Fruit fly (Drosophila melanogaster) whole organism, embryonic: Measurements from ENCODE around the gene PIG-C.

ENCODE experiments used
- Ada2b ChIP-seq: fragments of 200-800 bp; sonication (Bioruptor generic); IDR thresholded peaks from 2 replicates; pipeline ENCODE4 v1.3.6; 2022; ENCODE audit warnings: missing biosample characterization, missing genetic modification characterization
- BEAF-32 ChIP-seq: fragments of 200-800 bp; sonication (Bioruptor generic); optimal IDR thresholded peaks from 3 replicates; lab custom pipeline; 2017; ENCODE audit warnings: missing biosample characterization, missing genetic modification characterization, mild to moderate bottlenecking, moderate library complexity, missing genetic modification reagents
- CG16813 ChIP-seq: fragments of 200-800 bp; sonication (Bioruptor generic); IDR thresholded peaks from 3 replicates; pipeline ENCODE4 v1.3.6; 2022; ENCODE audit warnings: missing biosample characterization, missing genetic modification characterization; ENCODE audit not compliant: partially characterized antibody
- CG17328 ChIP-seq: fragments of 200-800 bp; sonication (Bioruptor generic); IDR thresholded peaks from 2 replicates; pipeline ENCODE4 v1.3.6; 2022; ENCODE audit warnings: missing biosample characterization, missing genetic modification characterization
- CG17361 ChIP-seq: fragments of 200-800 bp; sonication (Bioruptor generic); IDR thresholded peaks from 3 replicates; pipeline ENCODE4 v1.3.6; 2022; ENCODE audit warnings: missing biosample characterization, missing genetic modification characterization
- CG17829 ChIP-seq: fragments of 200-800 bp; optimal IDR thresholded peaks from 2 replicates; lab custom pipeline; 2019; ENCODE audit warnings: missing biosample characterization, mild to moderate bottlenecking, missing genetic modification characterization, moderate library complexity
- CG17912 ChIP-seq: fragments of 200-800 bp; sonication (Bioruptor generic); optimal IDR thresholded peaks from 2 replicates; lab custom pipeline; 2018; ENCODE audit warnings: missing biosample characterization, mild to moderate bottlenecking, missing genetic modification characterization
- CG18262 ChIP-seq: fragments of 200-800 bp; optimal IDR thresholded peaks from 3 replicates; lab custom pipeline; 2019; ENCODE audit warnings: missing biosample characterization, mild to moderate bottlenecking, missing genetic modification characterization, moderate library complexity
- CG18476 ChIP-seq: fragments of 200-800 bp; sonication (Bioruptor generic); optimal IDR thresholded peaks from 2 replicates; lab custom pipeline; 2016; ENCODE audit warnings: missing biosample characterization, mild to moderate bottlenecking, missing genetic modification characterization
- CG33557 ChIP-seq: fragments of 200-800 bp; sonication (Bioruptor generic); optimal IDR thresholded peaks from 2 replicates; lab custom pipeline; 2019; ENCODE audit warnings: missing biosample characterization, mild to moderate bottlenecking, missing genetic modification characterization, moderate library complexity
- CG4404 ChIP-seq: fragments of 200-800 bp; sonication (Bioruptor generic); IDR thresholded peaks from 2 replicates; pipeline ENCODE4 v1.3.6; 2022; ENCODE audit warnings: missing biosample characterization, missing genetic modification characterization
- CG4820 ChIP-seq: fragments of 200-800 bp; sonication (Bioruptor generic); optimal IDR thresholded peaks from 3 replicates; lab custom pipeline; 2016; ENCODE audit warnings: missing biosample characterization, missing genetic modification characterization
- CG6654 ChIP-seq: fragments of 200-800 bp; sonication (Bioruptor generic); optimal IDR thresholded peaks from 2 replicates; lab custom pipeline; 2017; ENCODE audit warnings: missing biosample characterization, mild to moderate bottlenecking, missing genetic modification characterization
- CG6689 ChIP-seq: fragments of 200-800 bp; sonication (Bioruptor generic); IDR thresholded peaks from 2 replicates; pipeline ENCODE4 v1.3.6; 2022; ENCODE audit warnings: missing biosample characterization, missing genetic modification characterization
- CG6854 ChIP-seq: fragments of 200-800 bp; sonication (Bioruptor generic); optimal IDR thresholded peaks from 3 replicates; lab custom pipeline; 2017; ENCODE audit warnings: missing biosample characterization, mild to moderate bottlenecking, missing genetic modification characterization
- CG7745 ChIP-seq: fragments of 200-800 bp; sonication (Bioruptor generic); optimal IDR thresholded peaks from 2 replicates; lab custom pipeline; 2018; ENCODE audit warnings: missing biosample characterization, mild to moderate bottlenecking, missing genetic modification characterization, moderate library complexity
- CG8359 ChIP-seq: fragments of 200-800 bp; sonication (Bioruptor generic); optimal IDR thresholded peaks from 2 replicates; lab custom pipeline; 2017; ENCODE audit warnings: missing biosample characterization, mild to moderate bottlenecking, missing genetic modification characterization, borderline replicate concordance
- CG8388 ChIP-seq: fragments of 200-800 bp; sonication (Bioruptor generic); optimal IDR thresholded peaks from 2 replicates; lab custom pipeline; 2019; ENCODE audit warnings: missing biosample characterization, mild to moderate bottlenecking, missing genetic modification characterization, moderate library complexity
- CTCF ChIP-seq: fragments of 200-800 bp; sonication (Bioruptor generic); optimal IDR thresholded peaks from 2 replicates; lab custom pipeline; 2017; ENCODE audit warnings: missing biosample characterization, mild to moderate bottlenecking, missing genetic modification characterization, moderate library complexity
- Chrac-16 ChIP-seq: fragments of 200-800 bp; sonication (Bioruptor generic); optimal IDR thresholded peaks from 3 replicates; lab custom pipeline; 2016; ENCODE audit warnings: missing biosample characterization, missing genetic modification characterization
- CrebB ChIP-seq: fragments of 200-800 bp; sonication (Bioruptor generic); optimal IDR thresholded peaks from 3 replicates; lab custom pipeline; 2018; ENCODE audit warnings: missing biosample characterization, mild to moderate bottlenecking, missing genetic modification characterization
- Drgx ChIP-seq: fragments of 200-800 bp; sonication (Bioruptor generic); IDR thresholded peaks from 2 replicates; pipeline ENCODE4 v1.3.6; 2022; ENCODE audit warnings: missing biosample characterization, missing genetic modification characterization
- HmgZ ChIP-seq: fragments of 200-800 bp; sonication (Bioruptor generic); optimal IDR thresholded peaks from 2 replicates; lab custom pipeline; 2018; ENCODE audit warnings: missing biosample characterization, mild to moderate bottlenecking, missing genetic modification characterization
- Kr ChIP-seq: fragments of 200-800 bp; sonication (Bioruptor generic); optimal IDR thresholded peaks from 2 replicates; lab custom pipeline; 2017; ENCODE audit warnings: missing biosample characterization, mild to moderate bottlenecking, missing genetic modification characterization
- Nf-YA ChIP-seq: fragments of 200-800 bp; sonication (Bioruptor generic); IDR thresholded peaks from 2 replicates; pipeline ENCODE4 v1.3.6; 2022; ENCODE audit warnings: missing biosample characterization, missing genetic modification characterization
- PHDP ChIP-seq: fragments of 200-800 bp; sonication (Bioruptor generic); optimal IDR thresholded peaks from 3 replicates; lab custom pipeline; 2018; ENCODE audit warnings: missing biosample characterization, mild to moderate bottlenecking, missing genetic modification characterization, moderate library complexity
- Sin3A ChIP-seq: fragments of >200 bp; optimal IDR thresholded peaks from 2 replicates; lab custom pipeline; 2018
- bigmax ChIP-seq: fragments of 200-800 bp; sonication (Bioruptor generic); optimal IDR thresholded peaks from 2 replicates; lab custom pipeline; 2018; ENCODE audit warnings: missing biosample characterization, mild to moderate bottlenecking, missing genetic modification characterization
- corto ChIP-seq: fragments of 200-800 bp; sonication (Bioruptor generic); optimal IDR thresholded peaks from 2 replicates; lab custom pipeline; 2016; ENCODE audit warnings: missing biosample characterization, mild to moderate bottlenecking, missing genetic modification characterization, moderate library complexity
- crc ChIP-seq: fragments of 200-800 bp; sonication (Bioruptor generic); optimal IDR thresholded peaks from 2 replicates; lab custom pipeline; 2016; ENCODE audit warnings: missing biosample characterization, missing genetic modification characterization
- eyg ChIP-seq: fragments of 200-800 bp; sonication (Bioruptor generic); optimal IDR thresholded peaks from 3 replicates; lab custom pipeline; 2016; ENCODE audit warnings: missing biosample characterization, missing genetic modification characterization
- fd102C ChIP-seq: fragments of 200-800 bp; sonication (Bioruptor generic); optimal IDR thresholded peaks from 2 replicates; lab custom pipeline; 2018; ENCODE audit warnings: missing biosample characterization, mild to moderate bottlenecking, missing genetic modification characterization, moderate library complexity
- h ChIP-seq: fragments of >200 bp; optimal IDR thresholded peaks from 2 replicates; lab custom pipeline; 2017
- hbn ChIP-seq: fragments of 200-800 bp; sonication (Bioruptor generic); IDR thresholded peaks from 2 replicates; pipeline ENCODE4 v1.3.6; 2022; ENCODE audit warnings: missing biosample characterization, missing genetic modification characterization; ENCODE audit not compliant: partially characterized antibody
- hkb ChIP-seq, 2 experiments: fragments of 200-800 bp in 1 of 2; fragments of >200 bp in 1 of 2; sonication (Bioruptor generic) in 1 of 2; IDR thresholded peaks in 1 of 2; optimal IDR thresholded peaks in 1 of 2; 2 replicates each; pipeline versions ENCODE4 v1.3.6 to Lab custom; 2017 to 2022; ENCODE audit warnings: missing biosample characterization in 1 of 2, missing genetic modification characterization in 1 of 2
- insv ChIP-seq, 2 experiments: fragments of 200-800 bp; sonication (Bioruptor generic); optimal IDR thresholded peaks; 3 replicates each; lab custom pipeline; 2016 to 2018; ENCODE audit warnings: missing biosample characterization in 2 of 2, missing genetic modification characterization in 2 of 2
- ken ChIP-seq: fragments of 200-800 bp; sonication (Bioruptor generic); IDR thresholded peaks from 3 replicates; pipeline ENCODE4 v1.3.6; 2022; ENCODE audit warnings: missing biosample characterization, missing genetic modification characterization
- lab ChIP-seq: fragments of 200-800 bp; sonication (Bioruptor generic); optimal IDR thresholded peaks from 3 replicates; lab custom pipeline; 2017; ENCODE audit warnings: missing biosample characterization, missing genetic modification characterization, mild to moderate bottlenecking, moderate library complexity, missing genetic modification reagents
- lmd ChIP-seq: fragments of 200-800 bp; sonication (Bioruptor generic); IDR thresholded peaks from 2 replicates; pipeline ENCODE4 v1.3.6; 2022; ENCODE audit warnings: missing biosample characterization, missing genetic modification characterization
- prd ChIP-seq, 3 experiments: fragments of >200 bp in 2 of 3; fragments of 200-800 bp in 1 of 3; sonication (Bioruptor generic) in 1 of 3; optimal IDR thresholded peaks in 2 of 3; IDR thresholded peaks in 1 of 3; 2 replicates in 2 of 3; 3 replicates in 1 of 3; pipeline versions ENCODE4 v1.3.6 to Lab custom; 2017 to 2022; ENCODE audit warnings: missing biosample characterization in 1 of 3, missing genetic modification characterization in 1 of 3
- psq ChIP-seq: fragments of 200-800 bp; sonication (Bioruptor generic); optimal IDR thresholded peaks from 2 replicates; lab custom pipeline; 2017; ENCODE audit warnings: missing biosample characterization, missing genetic modification characterization
- pzg ChIP-seq: fragments of 200-800 bp; sonication (Bioruptor generic); optimal IDR thresholded peaks from 3 replicates; lab custom pipeline; 2018; ENCODE audit warnings: missing biosample characterization, mild to moderate bottlenecking, missing genetic modification characterization, moderate library complexity
- so ChIP-seq: fragments of 200-800 bp; sonication (Bioruptor generic); IDR thresholded peaks from 3 replicates; pipeline ENCODE4 v1.3.6; 2022; ENCODE audit warnings: missing biosample characterization, missing genetic modification characterization
- tll ChIP-seq, 2 experiments: fragments of 200-800 bp in 1 of 2; fragments of >200 bp in 1 of 2; sonication (Bioruptor generic) in 1 of 2; optimal IDR thresholded peaks; 2 replicates each; lab custom pipeline; 2017 to 2019; ENCODE audit warnings: missing biosample characterization in 2 of 2, missing genetic modification characterization in 2 of 2, mild to moderate bottlenecking in 1 of 2, moderate library complexity in 1 of 2
- tx ChIP-seq: fragments of 200-800 bp; sonication (Bioruptor generic); optimal IDR thresholded peaks from 2 replicates; lab custom pipeline; 2016; ENCODE audit warnings: missing biosample characterization, missing genetic modification characterization
- unc-4 ChIP-seq: fragments of 200-800 bp; sonication (Bioruptor generic); IDR thresholded peaks from 2 replicates; pipeline ENCODE4 v1.3.6; 2022; ENCODE audit warnings: missing biosample characterization, missing genetic modification characterization; ENCODE audit not compliant: partially characterized antibody
- usp ChIP-seq: fragments of >200 bp; optimal IDR thresholded peaks from 2 replicates; lab custom pipeline; 2017; ENCODE audit warnings: missing biosample characterization, missing genetic modification characterization
- vnd ChIP-seq: fragments of 200-800 bp; sonication (Bioruptor generic); IDR thresholded peaks from 3 replicates; pipeline ENCODE4 v1.3.6; 2022; ENCODE audit warnings: missing biosample characterization, missing genetic modification characterization; ENCODE audit not compliant: partially characterized antibody
- zen ChIP-seq: fragments of 200-800 bp; sonication (Bioruptor generic); optimal IDR thresholded peaks from 3 replicates; lab custom pipeline; 2018; ENCODE audit warnings: missing biosample characterization, mild to moderate bottlenecking, missing genetic modification characterization, moderate library complexity
- zfh1 ChIP-seq: fragments of 200-800 bp; sonication (Bioruptor generic); IDR thresholded peaks from 3 replicates; pipeline ENCODE4 v1.3.6; 2022; ENCODE audit warnings: missing biosample characterization, missing genetic modification characterization

Gene PIG-C

dm6 chr3L:3319223-3319643 lies at the start of gene PIG-C, which contains the start of the genes CG12016 and Dpm2 (continued):
- TF ChIP-seq CG6689 (GFP tag; lab: Robert Waterston, UW) (peak; percentile 52; the same call in 1 of the 2 replicates), CG4404 (peak; percentile 50; the same call in 1 of the 2 replicates), pzg (GFP tag; lab: Kevin White, UChicago) (peak; percentile 91), vnd (peak; percentile 96), tll (GFP tag; optimal IDR thresholded peaks at IDR 0.05; lab: Kevin White, UChicago) (peak; percentile 28 to 58), zen (peak; percentile 60), fd102C (no peak), tx (GFP tag; lab: Kevin White, UChicago) (peak; percentile 70), PHDP (tag; lab: Kevin White, UChicago) (peak; percentile 58), CrebB (tag; lab: Kevin White, UChicago) (peak; percentile 21), CG18476 (peak; percentile 58), CG17361 (GFP tag; lab: Robert Waterston, UW) (peak; percentile 79), HmgZ (peak; percentile 78), CG18262 (tag; lab: Kevin White, UChicago) (peak; percentile 55), CG33557 (GFP tag; lab: Kevin White, UChicago) (peak; percentile 53), crc (no peak), eyg (GFP tag; lab: Kevin White, UChicago) (no peak), h (no peak), CG17328 (GFP tag; lab: Robert Waterston, UW) (0 out of 2 replicates have a peak, but pooled peaks have one; percentile 28), CG17829 (peak; percentile 73), Drgx (GFP tag; lab: Robert Waterston, UW) (no peak), psq (GFP tag; lab: Kevin White, UChicago) (peak; percentile 5), CG4820 (peak; percentile 64), Sin3A (lab: Kevin White, UChicago) (peak; percentile 77), CG17912 (GFP tag; lab: Kevin White, UChicago) (no peak), Kr (GFP tag; lab: Kevin White, UChicago) (no peak), lab (peak; percentile 68), hbn (GFP tag; lab: Robert Waterston, UW) (peak; percentile 95), Nf-YA (GFP tag; lab: Robert Waterston, UW) (0 out of 2 replicates have a peak, but pooled peaks have one; percentile 6), CG16813 (peak; percentile 99), CG6854 (no peak), hkb (optimal IDR thresholded peaks at IDR 0.05; lab: Kevin White, UChicago) (no peak), hkb (GFP tag; IDR thresholded peaks at IDR 0.05; lab: Robert Waterston, UW) (no peak), BEAF-32 (GFP tag; lab: Kevin White, UChicago) (peak; percentile 100), so (GFP tag; lab: Robert Waterston, UW) (no peak), bigmax (no peak), Ada2b (peak; percentile 43; the same call in 1 of the 2 replicates), usp (GFP tag; lab: Kevin White, UChicago) (no peak), CTCF (GFP tag; lab: Kevin White, UChicago) (no peak), CG6654 (GFP tag; lab: Kevin White, UChicago) (no peak), ken (GFP tag; lab: Robert Waterston, UW) (no peak), unc-4 (GFP tag; lab: Robert Waterston, UW) (peak; percentile 98), prd (optimal IDR thresholded peaks at IDR 0.05; lab: Kevin White, UChicago) (no peak), prd (GFP tag; IDR thresholded peaks at IDR 0.05; lab: Robert Waterston, UW) (peak; percentile 76), CG7745 (tag; lab: Kevin White, UChicago) (no peak), zfh1 (GFP tag; lab: Robert Waterston, UW) (peak; percentile 51; the same call in 1 of the 3 replicates), Chrac-16 (GFP tag; lab: Kevin White, UChicago) (peak; percentile 81), lmd (peak; percentile 65; the same call in 1 of the 2 replicates), CG8388 (GFP tag; lab: Kevin White, UChicago) (peak; percentile 30), CG8359 (GFP tag; lab: Kevin White, UChicago) (no peak), corto (GFP tag; lab: Kevin White, UChicago) (peak; percentile 50), insv (GFP tag; optimal IDR thresholded peaks at IDR 0.05; lab: Kevin White, UChicago) (peak in 1 of 2 experiments; percentile 55)
